Worm (Caenorhabditis elegans): ENCODE data around the gene C49C3.4.

- TF ChIP-seq tbx-2 (tag; optimal IDR thresholded peaks at IDR 0.05): no peak
- TF ChIP-seq ztf-11 (tag; optimal IDR thresholded peaks at IDR 0.05): no peak
These were observed 41.6 kb upstream of the C49C3.4 start, which contains the start of gene hsp-1 for ce11 chrIV:17278861-17279591.
